Worm (Caenorhabditis elegans) whole organism, dauer: ENCODE data around the gene K12H6.5.

ENCODE experiments used
- unc-62 ChIP-seq: sonication (generic microtip); optimal IDR thresholded peaks from 2 replicates; lab custom pipeline; 2017; ENCODE audit warnings: missing biosample characterization, missing genetic modification reagents, missing genetic modification characterization

K12H6.5 gene

ce11 chrII:2826073-2826472 is at the start of gene K12H6.5:
Gene K12H6.5, minus strand, starts transcription at chrII:2826173.
- TF ChIP-seq unc-62 (GFP tag; lab: Kevin White, UChicago) = no peak

DNA sequence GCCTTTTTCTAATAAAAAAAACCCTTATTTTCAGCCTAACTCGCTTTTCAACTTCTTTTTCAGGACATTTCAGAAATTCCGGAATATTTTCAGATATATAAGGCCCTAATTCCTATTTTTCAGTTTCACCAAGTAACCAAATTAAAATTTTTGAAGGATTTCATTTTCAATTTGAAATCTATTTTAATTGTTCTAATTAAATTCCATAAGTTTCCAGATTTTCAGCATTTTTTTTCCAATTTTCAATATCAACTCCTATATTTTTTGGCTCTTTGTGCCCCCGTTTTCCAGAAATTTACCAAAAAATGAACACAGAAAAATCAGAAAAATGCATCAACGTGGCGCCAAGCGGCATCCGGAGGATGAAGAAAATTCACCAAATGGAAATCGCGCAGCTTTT is 48.8 kb upstream of the K12H6.5 start, which contains the start of gene Y110A2AL.1:
Y110A2AL.1 (plus strand) TSS at position 301 of the 400 bp plus-strand sequence.
- TF ChIP-seq unc-62 (GFP tag; lab: Kevin White, UChicago) = no peak

ce11 chrII:2871816-2872215 is 45.8 kb upstream of the K12H6.5 start, which contains the start of gene Y110A2AL.10:
Gene Y110A2AL.10, minus strand, starts transcription at chrII:2871916.
- TF ChIP-seq unc-62 (GFP tag; lab: Kevin White, UChicago) = no peak

- no peak for TF ChIP-seq unc-62 (GFP tag; lab: Kevin White, UChicago)
These were observed 41.7 kb upstream of the K12H6.5 start, which contains the start of gene Y110A2AL.2 for ce11 chrII:2867701-2868100. Gene Y110A2AL.2, plus strand, starts transcription at chrII:2868001.

DNA sequence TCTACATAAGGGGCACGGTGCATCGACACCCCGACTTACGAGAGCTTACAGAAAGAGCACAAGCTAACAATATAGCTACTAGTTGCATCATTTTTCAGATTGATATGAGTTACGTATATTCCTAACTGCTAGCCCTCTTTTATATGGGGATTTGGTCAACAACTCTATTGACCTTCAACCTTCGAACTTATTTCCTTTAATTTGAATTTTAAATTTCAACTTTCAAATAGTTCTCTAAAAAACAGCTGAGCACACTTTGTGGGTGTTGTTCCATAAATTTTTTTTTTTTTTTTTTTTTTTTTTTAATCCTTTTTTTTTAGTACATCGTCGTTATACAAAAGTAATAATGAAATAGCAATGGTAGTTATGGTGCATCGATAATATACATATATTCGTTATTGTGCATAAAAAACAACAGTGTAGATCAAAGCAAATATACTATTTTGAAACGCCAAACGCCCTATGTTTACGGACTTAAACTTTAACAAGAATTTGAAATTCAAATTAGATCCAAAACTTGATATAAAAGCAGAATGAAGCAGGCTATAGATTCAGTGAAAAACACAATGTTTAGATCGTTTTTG is 40.7 kb upstream of the K12H6.5 start, which contains the start of the genes Y110A2AL.9 and Y110A2AL.3:
Y110A2AL.9 (minus strand) TSS at position 101 of the 584 bp plus-strand sequence.
Y110A2AL.3 (plus strand) TSS at position 534 of the 584 bp plus-strand sequence.
- TF ChIP-seq unc-62 (GFP tag; lab: Kevin White, UChicago) = no peak

ce11 chrII:2865355-2865754 is 39.4 kb upstream of the K12H6.5 start:
- TF ChIP-seq unc-62 (GFP tag; lab: Kevin White, UChicago) = no peak

DNA sequence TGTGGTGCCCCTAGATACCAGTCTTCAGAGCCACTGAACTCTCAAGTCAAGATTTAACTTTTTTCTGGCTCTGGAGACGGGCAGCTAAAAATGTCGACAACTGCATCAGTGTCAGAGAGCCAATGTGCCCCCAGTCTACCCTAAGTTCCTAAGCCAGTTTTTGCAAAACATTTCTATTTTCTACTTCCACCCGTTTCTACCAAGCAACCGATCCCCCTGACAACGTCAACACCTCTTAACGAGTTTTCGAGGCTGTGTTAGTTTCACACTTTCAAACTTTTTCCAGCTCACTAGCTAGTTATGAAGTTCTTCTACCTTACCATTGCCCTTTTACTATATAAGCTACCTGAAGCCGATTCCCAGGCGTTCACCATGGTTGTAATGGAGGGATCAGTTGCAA is 38.3 kb upstream of the K12H6.5 start, which contains the start of gene Y110A2AL.5:
Y110A2AL.5 (plus strand) TSS at position 301 of the 400 bp plus-strand sequence.
- TF ChIP-seq unc-62 (GFP tag; lab: Kevin White, UChicago) = no peak

ce11 chrII:2862557-2863035 is 36.6 kb upstream of the K12H6.5 start:
- TF ChIP-seq unc-62 (GFP tag; lab: Kevin White, UChicago) = no peak

DNA sequence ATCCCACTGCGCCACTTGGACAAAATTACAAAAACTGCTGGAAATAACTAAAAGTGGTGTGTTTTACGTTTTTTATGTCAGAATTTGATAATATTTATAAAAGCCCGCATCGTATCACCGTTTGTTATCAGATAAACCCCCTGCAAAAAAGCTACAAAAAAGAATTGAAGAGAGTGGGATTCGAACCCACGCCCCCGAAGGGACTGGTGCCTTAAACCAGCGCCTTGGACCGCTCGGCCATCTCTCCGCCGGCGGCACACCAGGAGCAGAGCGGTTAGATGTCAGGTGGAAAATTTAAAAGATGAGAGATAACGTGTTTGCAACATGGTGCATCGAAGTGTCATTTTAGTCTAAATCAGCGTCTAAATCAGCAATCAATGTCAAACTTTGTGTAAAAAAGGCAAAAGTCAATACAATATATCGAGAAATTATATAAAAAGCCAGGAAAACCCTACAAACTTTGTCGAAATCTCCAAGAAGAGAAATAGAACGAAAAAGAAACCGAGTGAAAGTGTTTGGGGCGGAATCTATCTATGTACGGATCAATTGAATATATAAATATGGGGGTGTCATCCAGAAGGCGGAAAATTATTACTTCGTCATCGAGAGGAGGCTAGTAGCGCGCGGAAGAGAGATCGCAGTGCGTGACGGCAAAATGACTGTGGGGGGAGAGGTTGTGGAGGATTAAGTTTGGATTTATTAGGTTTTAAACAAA is 35.6 kb upstream of the K12H6.5 start:
- no peak for TF ChIP-seq unc-62 (GFP tag; lab: Kevin White, UChicago)

DNA sequence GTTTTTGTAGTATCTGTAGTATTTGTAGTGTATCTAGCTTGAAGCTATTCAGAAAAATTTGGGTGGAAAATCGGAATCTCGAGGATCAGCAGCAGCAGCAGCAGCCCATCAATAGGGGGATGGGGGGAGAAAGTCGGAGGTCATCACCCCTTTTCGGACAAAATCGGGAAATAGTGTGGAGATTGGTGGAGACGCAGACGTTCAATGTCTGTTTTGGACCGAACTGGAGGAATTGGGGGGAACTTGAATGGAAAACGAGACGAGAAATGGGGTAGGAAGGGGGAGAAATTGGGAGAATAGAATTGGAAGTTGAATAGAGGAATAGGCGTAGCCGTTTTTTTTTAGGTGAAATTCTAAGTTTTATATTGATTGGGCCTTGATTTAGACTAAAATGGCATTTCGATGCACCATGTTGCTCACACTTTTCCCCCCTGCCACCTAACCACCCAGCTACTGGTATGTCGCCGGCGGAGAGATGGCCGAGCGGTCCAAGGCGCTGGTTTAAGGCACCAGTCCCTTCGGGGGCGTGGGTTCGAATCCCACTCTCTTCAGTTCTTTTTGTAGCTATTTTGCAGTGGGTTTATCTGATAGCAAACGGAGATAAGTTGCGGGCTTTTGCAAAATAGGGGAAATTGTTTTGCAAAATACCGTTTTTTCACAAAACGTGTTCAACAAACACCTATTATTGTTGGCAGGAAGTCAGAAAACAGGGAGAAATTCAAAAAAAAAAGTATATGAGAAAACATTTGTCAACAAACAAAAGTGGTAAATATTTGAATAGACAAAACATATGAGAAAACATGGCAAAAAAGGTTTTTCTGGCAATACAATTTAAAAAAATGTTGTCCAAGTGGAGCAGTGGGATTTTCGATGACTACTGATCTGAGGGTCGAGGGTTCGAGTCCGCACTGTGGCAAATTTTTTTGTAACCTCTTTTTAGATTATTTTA is 34.2 kb upstream of the K12H6.5 start:
- TF ChIP-seq unc-62 (GFP tag; lab: Kevin White, UChicago) = no peak

- TF ChIP-seq unc-62 (GFP tag; lab: Kevin White, UChicago) = no peak
These were observed 33.3 kb upstream of the K12H6.5 start for ce11 chrII:2859315-2859714.

DNA sequence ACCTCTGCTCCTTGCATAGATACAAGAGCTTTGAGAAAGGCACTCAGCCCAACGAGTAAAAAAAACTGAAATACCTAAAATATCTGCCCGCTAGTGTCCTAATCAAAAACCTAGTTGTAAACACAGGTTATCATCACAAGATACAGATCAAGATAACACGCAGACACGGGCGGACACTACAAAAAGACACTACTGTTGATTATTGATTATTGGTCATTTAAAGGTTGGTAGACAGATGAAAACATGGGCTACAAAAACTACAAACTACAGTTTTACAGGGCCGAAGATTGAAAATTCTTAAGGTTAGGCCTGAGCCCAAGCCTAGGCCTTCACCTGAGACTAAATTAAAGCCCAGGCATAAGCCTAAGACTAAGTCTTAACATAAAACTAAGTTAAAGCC is 32.9 kb upstream of the K12H6.5 start:
- TF ChIP-seq unc-62 (GFP tag; lab: Kevin White, UChicago) = no peak

ce11 chrII:2857559-2857958 is 31.6 kb upstream of the K12H6.5 start:
- no peak for TF ChIP-seq unc-62 (GFP tag; lab: Kevin White, UChicago)

DNA sequence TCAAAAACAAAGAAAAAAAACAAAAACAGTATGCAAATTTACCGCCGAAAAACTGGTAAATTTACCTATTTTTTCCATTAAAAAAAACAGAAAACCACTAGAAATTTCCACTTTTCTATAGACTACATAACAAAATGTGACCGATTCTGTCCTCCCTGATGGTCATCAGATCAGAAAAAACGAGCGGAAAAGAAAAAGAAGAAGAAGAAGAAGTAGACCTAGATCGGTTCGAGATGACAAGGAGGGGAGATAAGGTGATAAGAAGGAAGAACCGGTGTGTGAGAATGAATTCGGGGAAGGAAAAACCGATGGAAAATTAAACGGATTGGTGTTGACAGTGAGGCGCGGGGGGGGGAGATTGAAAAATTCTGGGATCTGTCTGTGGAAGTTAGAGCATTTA is 30.1 kb upstream of the K12H6.5 start:
- TF ChIP-seq unc-62 (GFP tag; lab: Kevin White, UChicago) = no peak

DNA sequence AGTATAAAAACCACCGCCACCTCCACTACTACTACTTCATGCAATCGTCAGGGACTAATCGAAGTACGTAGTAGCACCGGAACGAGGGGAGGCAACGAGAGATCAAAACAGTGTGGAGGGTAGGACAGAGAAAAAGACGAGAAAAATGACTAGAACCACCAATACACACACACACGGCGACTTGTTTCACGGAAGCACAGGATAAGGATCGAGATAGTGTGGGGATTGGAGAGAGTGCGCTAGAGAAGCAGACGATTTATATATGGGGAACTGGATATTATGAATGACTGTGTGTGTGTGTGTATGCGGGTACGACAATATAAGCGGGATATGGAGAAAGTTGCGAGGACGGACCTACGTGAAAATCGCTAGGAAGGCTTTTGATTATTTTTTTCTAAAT is 28.8 kb upstream of the K12H6.5 start:
- no peak for TF ChIP-seq unc-62 (GFP tag; lab: Kevin White, UChicago)
